Fruit fly (Drosophila melanogaster) whole organism, pupa: ENCODE data around the gene ergic53.

Experiments
- CG10348 ChIP-seq: fragments of 200-800 bp; sonication (Bioruptor generic); IDR thresholded peaks from 2 replicates; pipeline ENCODE4 v1.3.6; 2022; ENCODE audit warnings: missing biosample characterization, missing genetic modification characterization
- CG12605 ChIP-seq: fragments of 200-800 bp; sonication (Bioruptor generic); IDR thresholded peaks from 2 replicates; pipeline ENCODE4 v1.3.6; 2022; ENCODE audit warnings: missing biosample characterization, missing genetic modification characterization
- CG13204 ChIP-seq: fragments of 200-800 bp; sonication (Bioruptor generic); optimal IDR thresholded peaks from 2 replicates; lab custom pipeline; 2018; ENCODE audit warnings: missing biosample characterization, mild to moderate bottlenecking, missing genetic modification characterization, moderate library complexity
- CG14655 ChIP-seq: fragments of 200-800 bp; sonication (Bioruptor generic); optimal IDR thresholded peaks from 3 replicates; lab custom pipeline; 2017; ENCODE audit warnings: mild to moderate bottlenecking, missing biosample characterization, missing genetic modification reagents, missing genetic modification characterization
- CG15710 ChIP-seq: fragments of 200-800 bp; sonication (Bioruptor generic); optimal IDR thresholded peaks from 2 replicates; lab custom pipeline; 2018; ENCODE audit warnings: missing biosample characterization, mild to moderate bottlenecking, missing genetic modification characterization, moderate library complexity
- CG17806 ChIP-seq: fragments of 200-800 bp; sonication (Bioruptor generic); optimal IDR thresholded peaks from 2 replicates; lab custom pipeline; 2018; ENCODE audit warnings: missing biosample characterization, mild to moderate bottlenecking, missing genetic modification characterization, moderate library complexity
- CG32121 ChIP-seq: fragments of 200-800 bp; sonication (Bioruptor generic); IDR thresholded peaks from 2 replicates; pipeline ENCODE4 v1.3.6; 2022; ENCODE audit warnings: missing biosample characterization, missing genetic modification characterization
- CG34367 ChIP-seq: fragments of 200-800 bp; sonication (Bioruptor generic); optimal IDR thresholded peaks from 2 replicates; lab custom pipeline; 2018; ENCODE audit warnings: missing biosample characterization, mild to moderate bottlenecking, missing genetic modification characterization
- CG4496 ChIP-seq: fragments of 200-800 bp; sonication (Bioruptor generic); IDR thresholded peaks from 3 replicates; pipeline ENCODE4 v1.3.6; 2022; ENCODE audit warnings: missing biosample characterization, missing genetic modification characterization
- CG8159 ChIP-seq: fragments of 200-800 bp; sonication (Bioruptor generic); optimal IDR thresholded peaks from 3 replicates; lab custom pipeline; 2018; ENCODE audit warnings: missing biosample characterization, mild to moderate bottlenecking, missing genetic modification characterization, moderate library complexity
- CG8301 ChIP-seq: fragments of 200-800 bp; sonication (Bioruptor generic); optimal IDR thresholded peaks from 2 replicates; lab custom pipeline; 2018; ENCODE audit warnings: missing biosample characterization, mild to moderate bottlenecking, missing genetic modification characterization
- CG9948 ChIP-seq: fragments of 200-800 bp; sonication (Bioruptor generic); optimal IDR thresholded peaks from 2 replicates; lab custom pipeline; 2018; ENCODE audit warnings: missing biosample characterization, mild to moderate bottlenecking, missing genetic modification characterization, moderate library complexity
- D1 ChIP-seq: fragments of 200-800 bp; sonication (Bioruptor generic); optimal IDR thresholded peaks from 2 replicates; lab custom pipeline; 2018; ENCODE audit warnings: missing biosample characterization, mild to moderate bottlenecking, missing genetic modification characterization, moderate library complexity
- EcR ChIP-seq: fragments of 200-800 bp; sonication (Bioruptor generic); optimal IDR thresholded peaks from 3 replicates; lab custom pipeline; 2019; ENCODE audit warnings: missing biosample characterization, missing genetic modification characterization, mild to moderate bottlenecking, moderate library complexity, missing genetic modification reagents
- Ets98B ChIP-seq: fragments of 200-800 bp; sonication (Bioruptor generic); IDR thresholded peaks from 2 replicates; pipeline ENCODE4 v1.3.6; 2022; ENCODE audit warnings: missing biosample characterization, missing genetic modification characterization
- Pif1A ChIP-seq: fragments of 200-800 bp; sonication (Bioruptor generic); optimal IDR thresholded peaks from 3 replicates; lab custom pipeline; 2016; ENCODE audit warnings: missing biosample characterization, missing genetic modification characterization
- Pif1B ChIP-seq: fragments of 200-800 bp; sonication (Bioruptor generic); optimal IDR thresholded peaks from 3 replicates; lab custom pipeline; 2016; ENCODE audit warnings: missing biosample characterization, missing genetic modification characterization
- Snoo ChIP-seq: fragments of 200-800 bp; sonication (Bioruptor generic); optimal IDR thresholded peaks from 3 replicates; lab custom pipeline; 2017; ENCODE audit warnings: missing biosample characterization, mild to moderate bottlenecking, missing genetic modification characterization, inconsistent platforms
- fd96Ca ChIP-seq: fragments of 200-800 bp; sonication (Bioruptor generic); IDR thresholded peaks from 3 replicates; pipeline ENCODE4 v1.3.6; 2022; ENCODE audit warnings: missing biosample characterization, missing genetic modification characterization
- gl ChIP-seq: fragments of 200-800 bp; sonication (Bioruptor generic); optimal IDR thresholded peaks from 2 replicates; lab custom pipeline; 2018; ENCODE audit warnings: missing biosample characterization, mild to moderate bottlenecking, missing genetic modification characterization
- rn ChIP-seq: fragments of 200-800 bp; sonication (Bioruptor generic); IDR thresholded peaks from 2 replicates; pipeline ENCODE4 v1.3.6; 2022; ENCODE audit warnings: missing biosample characterization, missing genetic modification characterization

The ergic53 gene

dm6 chr3L:8524816-8525625 is 9.8 kb upstream of the ergic53 start, which contains the start of the genes GstO1 and foi:
Gene GstO1 (minus strand): TSS chr3L:8524866.
Gene foi (plus strand): TSS chr3L:8525244.
- TF ChIP-seq CG4496 (GFP tag; lab: Robert Waterston, UW) (peak; percentile 38; the same call in 2 of the 3 replicates), CG12605 (no peak), CG8159 (tag; lab: Kevin White, UChicago) (peak; percentile 80), Ets98B (peak; percentile 45; the same call in 1 of the 2 replicates), CG15710 (tag; lab: Kevin White, UChicago) (peak; percentile 14), gl (tag; lab: Kevin White, UChicago) (peak; percentile 8), Snoo (peak; percentile 5), EcR (GFP tag; lab: Kevin White, UChicago) (no peak), CG32121 (0 out of 2 replicates have a peak, but pooled peaks have one; percentile 24)

- TF ChIP-seq CG10348 (GFP tag; lab: Robert Waterston, UW), result no peak
- no peak for TF ChIP-seq CG8159 (tag; lab: Kevin White, UChicago)
- no peak for TF ChIP-seq CG14655 (GFP tag; lab: Kevin White, UChicago)
- no peak for TF ChIP-seq fd96Ca (GFP tag; lab: Robert Waterston, UW)
- TF ChIP-seq D1 (tag; lab: Kevin White, UChicago), result peak; percentile 8
These were observed 8.9 kb upstream of the ergic53 start for dm6 chr3L:8525691-8526421.

- no peak for TF ChIP-seq CG13204 (GFP tag; lab: Kevin White, UChicago)
- TF ChIP-seq Pif1B (GFP tag; lab: Kevin White, UChicago), result no peak
- TF ChIP-seq CG10348 (GFP tag; lab: Robert Waterston, UW), result no peak
- no peak for TF ChIP-seq Snoo
- no peak for TF ChIP-seq CG14655 (GFP tag; lab: Kevin White, UChicago)
- TF ChIP-seq CG4496 (GFP tag; lab: Robert Waterston, UW), result no peak
- no peak for TF ChIP-seq EcR (GFP tag; lab: Kevin White, UChicago)
- TF ChIP-seq rn (GFP tag; lab: Robert Waterston, UW), result no peak
- TF ChIP-seq Ets98B, result no peak
- no peak for TF ChIP-seq CG15710 (tag; lab: Kevin White, UChicago)
- no peak for TF ChIP-seq CG8301
These were observed 6.9 kb upstream of the ergic53 start for dm6 chr3L:8527829-8528228.

- TF ChIP-seq CG12605 (no peak), CG13204 (GFP tag; lab: Kevin White, UChicago) (no peak), D1 (tag; lab: Kevin White, UChicago) (no peak), fd96Ca (GFP tag; lab: Robert Waterston, UW) (no peak), CG9948 (tag; lab: Kevin White, UChicago) (no peak), CG17806 (tag; lab: Kevin White, UChicago) (no peak), CG8301 (no peak), rn (GFP tag; lab: Robert Waterston, UW) (no peak), gl (tag; lab: Kevin White, UChicago) (no peak), CG10348 (GFP tag; lab: Robert Waterston, UW) (no peak), CG34367 (tag; lab: Kevin White, UChicago) (no peak), EcR (GFP tag; lab: Kevin White, UChicago) (no peak), CG8159 (tag; lab: Kevin White, UChicago) (no peak), CG4496 (GFP tag; lab: Robert Waterston, UW) (no peak), CG15710 (tag; lab: Kevin White, UChicago) (no peak), Pif1B (GFP tag; lab: Kevin White, UChicago) (no peak), CG32121 (no peak)
These were observed 6.2 kb upstream of the ergic53 start for dm6 chr3L:8528546-8528945.

dm6 chr3L:8529701-8530100 is 5.1 kb upstream of the ergic53 start:
- no peak for TF ChIP-seq CG15710 (tag; lab: Kevin White, UChicago)
- TF ChIP-seq CG9948 (tag; lab: Kevin White, UChicago), result no peak
- TF ChIP-seq CG8301, result no peak
- no peak for TF ChIP-seq rn (GFP tag; lab: Robert Waterston, UW)
- TF ChIP-seq CG4496 (GFP tag; lab: Robert Waterston, UW), result no peak
- no peak for TF ChIP-seq Ets98B
- no peak for TF ChIP-seq CG10348 (GFP tag; lab: Robert Waterston, UW)

dm6 chr3L:8536387-8536786 is 1.6 kb downstream of the ergic53 start:
- no peak for TF ChIP-seq CG15710 (tag; lab: Kevin White, UChicago)
- no peak for TF ChIP-seq CG32121
- TF ChIP-seq EcR (GFP tag; lab: Kevin White, UChicago), result no peak
- no peak for TF ChIP-seq Pif1A (GFP tag; lab: Kevin White, UChicago)
- TF ChIP-seq Ets98B, result no peak
- no peak for TF ChIP-seq CG4496 (GFP tag; lab: Robert Waterston, UW)
- no peak for TF ChIP-seq CG14655 (GFP tag; lab: Kevin White, UChicago)
- no peak for TF ChIP-seq D1 (tag; lab: Kevin White, UChicago)
- no peak for TF ChIP-seq CG13204 (GFP tag; lab: Kevin White, UChicago)
- no peak for TF ChIP-seq CG34367 (tag; lab: Kevin White, UChicago)
- TF ChIP-seq fd96Ca (GFP tag; lab: Robert Waterston, UW), result no peak
- no peak for TF ChIP-seq Snoo
- TF ChIP-seq CG10348 (GFP tag; lab: Robert Waterston, UW), result no peak
- TF ChIP-seq CG8159 (tag; lab: Kevin White, UChicago), result no peak
- no peak for TF ChIP-seq gl (tag; lab: Kevin White, UChicago)
